Worm (Caenorhabditis elegans) whole organism, midembryonic: ENCODE results near the gene math-38.

Experiments
- cog-1 ChIP-seq: sonication (generic microtip); optimal IDR thresholded peaks from 2 replicates; lab custom pipeline; 2016; ENCODE audit warnings: missing genetic modification characterization, missing compliant biosample characterization
- flt-1 ChIP-seq: fragments of 200-800 bp; sonication (Bioruptor generic); IDR thresholded peaks from 2 replicates; pipeline ENCODE4 v1.3.6; 2022; ENCODE audit warnings: missing genetic modification characterization, missing compliant biosample characterization
- ztf-23 ChIP-seq: fragments of 200-800 bp; sonication (Bioruptor generic); IDR thresholded peaks from 2 replicates; pipeline ENCODE4 v1.3.6; 2022; ENCODE audit warnings: missing genetic modification reagents, missing genetic modification characterization, missing compliant biosample characterization
- ztf-29 ChIP-seq: fragments of 200-800 bp; sonication (Bioruptor generic); IDR thresholded peaks from 2 replicates; pipeline ENCODE4 v1.3.6; 2022; ENCODE audit warnings: missing genetic modification reagents, missing genetic modification characterization, missing compliant biosample characterization

- no peak for TF ChIP-seq ztf-29 (GFP tag; lab: Robert Waterston, UW)
- no peak for TF ChIP-seq flt-1 (GFP tag; lab: Robert Waterston, UW)
- TF ChIP-seq cog-1 (tag; lab: Kevin White, UChicago), result no peak
- no peak for TF ChIP-seq ztf-23 (GFP tag; lab: Robert Waterston, UW)
Observed at ce11 chrII:1579886-1580285, at the start of gene math-38.
